Fruit fly (Drosophila melanogaster) whole organism, prepupa: ENCODE measurements around the gene Tcs4.

Experiments used
- Blimp-1 ChIP-seq: fragments of 200-800 bp; sonication (Bioruptor generic); optimal IDR thresholded peaks from 3 replicates; lab custom pipeline; 2017; ENCODE audit warnings: missing biosample characterization, missing genetic modification characterization, mild to moderate bottlenecking, moderate library complexity, missing genetic modification reagents
- CG10631 ChIP-seq: fragments of 200-800 bp; sonication (Bioruptor generic); optimal IDR thresholded peaks from 2 replicates; lab custom pipeline; 2016; ENCODE audit warnings: missing biosample characterization, missing genetic modification characterization
- CG10669 ChIP-seq: fragments of 200-800 bp; sonication (Bioruptor generic); optimal IDR thresholded peaks from 3 replicates; lab custom pipeline; 2018; ENCODE audit warnings: missing biosample characterization, mild to moderate bottlenecking, missing genetic modification characterization, moderate library complexity
- CG11294 ChIP-seq: fragments of 200-800 bp; sonication (Bioruptor generic); IDR thresholded peaks from 2 replicates; pipeline ENCODE4 v1.3.6; 2022; ENCODE audit warnings: missing biosample characterization, missing genetic modification characterization
- CG11762 ChIP-seq: fragments of 200-800 bp; sonication (Bioruptor generic); optimal IDR thresholded peaks from 3 replicates; lab custom pipeline; 2016; ENCODE audit warnings: missing biosample characterization, missing genetic modification characterization; ENCODE audit not compliant: insufficient read depth
- CG11902 ChIP-seq: fragments of 200-800 bp; sonication (Bioruptor generic); optimal IDR thresholded peaks from 3 replicates; lab custom pipeline; 2016; ENCODE audit warnings: missing biosample characterization, missing genetic modification characterization
- CG15336 ChIP-seq: fragments of 200-800 bp; sonication (Bioruptor generic); IDR thresholded peaks from 2 replicates; pipeline ENCODE4 v1.3.6; 2022; ENCODE audit warnings: missing biosample characterization, missing genetic modification characterization
- CG1621 ChIP-seq: fragments of 200-800 bp; sonication (Bioruptor generic); optimal IDR thresholded peaks from 3 replicates; lab custom pipeline; 2018; ENCODE audit warnings: missing biosample characterization, mild to moderate bottlenecking, missing genetic modification characterization
- CG3032 ChIP-seq: fragments of 200-800 bp; optimal IDR thresholded peaks from 2 replicates; lab custom pipeline; 2019; ENCODE audit warnings: missing biosample characterization, mild to moderate bottlenecking, missing genetic modification characterization, moderate library complexity
- CG31627 ChIP-seq: fragments of 200-800 bp; sonication (Bioruptor generic); optimal IDR thresholded peaks from 3 replicates; lab custom pipeline; 2016; ENCODE audit warnings: missing biosample characterization, missing genetic modification characterization
- CG32006 ChIP-seq: fragments of 200-800 bp; sonication (Bioruptor generic); optimal IDR thresholded peaks from 3 replicates; lab custom pipeline; 2017; ENCODE audit warnings: missing biosample characterization, mild to moderate bottlenecking, missing genetic modification characterization
- CG3919 ChIP-seq: fragments of 200-800 bp; sonication (Bioruptor generic); optimal IDR thresholded peaks from 3 replicates; lab custom pipeline; 2016; ENCODE audit warnings: missing biosample characterization, missing genetic modification characterization
- CG4318 ChIP-seq: fragments of 200-800 bp; sonication (Bioruptor generic); optimal IDR thresholded peaks from 3 replicates; lab custom pipeline; 2017; ENCODE audit warnings: missing biosample characterization, mild to moderate bottlenecking, missing genetic modification characterization
- CG6163 ChIP-seq: fragments of 200-800 bp; sonication (Bioruptor generic); IDR thresholded peaks from 3 replicates; pipeline ENCODE4 v1.3.6; 2022; ENCODE audit warnings: missing biosample characterization, missing genetic modification characterization
- CG6276 ChIP-seq: fragments of 200-800 bp; sonication (Bioruptor generic); optimal IDR thresholded peaks from 2 replicates; lab custom pipeline; 2017; ENCODE audit warnings: missing biosample characterization, mild to moderate bottlenecking, missing genetic modification characterization
- CG6808 ChIP-seq: fragments of 200-800 bp; sonication (Bioruptor generic); optimal IDR thresholded peaks from 3 replicates; lab custom pipeline; 2017; ENCODE audit warnings: missing biosample characterization, missing genetic modification characterization, mild to moderate bottlenecking, moderate library complexity, missing genetic modification reagents
- CG7368 ChIP-seq: fragments of 200-800 bp; sonication (Bioruptor generic); optimal IDR thresholded peaks from 3 replicates; lab custom pipeline; 2016; ENCODE audit warnings: missing biosample characterization, missing genetic modification characterization
- CG8119 ChIP-seq: fragments of 200-800 bp; sonication (Bioruptor generic); IDR thresholded peaks from 3 replicates; pipeline ENCODE4 v1.3.6; 2022; ENCODE audit warnings: missing biosample characterization, missing genetic modification characterization
- CG8319 ChIP-seq: fragments of 200-800 bp; sonication (Bioruptor generic); optimal IDR thresholded peaks from 3 replicates; lab custom pipeline; 2016; ENCODE audit warnings: missing biosample characterization, missing genetic modification characterization
- CG8632 ChIP-seq: fragments of 200-800 bp; sonication (Bioruptor generic); optimal IDR thresholded peaks from 3 replicates; lab custom pipeline; 2016; ENCODE audit warnings: missing biosample characterization, missing genetic modification characterization
- CG9139 ChIP-seq: fragments of 200-800 bp; sonication (Bioruptor generic); optimal IDR thresholded peaks from 3 replicates; lab custom pipeline; 2017; ENCODE audit warnings: missing biosample characterization, mild to moderate bottlenecking, missing genetic modification characterization
- Eip75B ChIP-seq: fragments of 200-800 bp; sonication (Bioruptor generic); optimal IDR thresholded peaks from 3 replicates; lab custom pipeline; 2016; ENCODE audit warnings: missing biosample characterization, missing genetic modification characterization
- Eip78C ChIP-seq: fragments of 200-800 bp; sonication (Bioruptor generic); peaks from one replicate; lab custom pipeline; 2016; ENCODE audit warnings: missing biosample characterization, missing genetic modification characterization
- Ets21C ChIP-seq: fragments of 200-800 bp; sonication (Bioruptor generic); optimal IDR thresholded peaks from 3 replicates; lab custom pipeline; 2016; ENCODE audit warnings: missing biosample characterization, missing genetic modification characterization
- Ets96B ChIP-seq: fragments of 200-800 bp; optimal IDR thresholded peaks from 2 replicates; lab custom pipeline; 2019; ENCODE audit warnings: missing biosample characterization, mild to moderate bottlenecking, missing genetic modification characterization, moderate library complexity
- Gug ChIP-seq: fragments of 200-800 bp; sonication (Bioruptor generic); IDR thresholded peaks from 2 replicates; pipeline ENCODE4 v1.3.6; 2022; ENCODE audit warnings: missing biosample characterization, missing genetic modification characterization
- Hr38 ChIP-seq: sonication (Bioruptor generic); optimal IDR thresholded peaks from 2 replicates; lab custom pipeline; 2016; ENCODE audit warnings: missing biosample characterization, missing genetic modification characterization
- Hr39 ChIP-seq: fragments of 200-800 bp; sonication (Bioruptor generic); optimal IDR thresholded peaks from 2 replicates; lab custom pipeline; 2016; ENCODE audit warnings: missing biosample characterization, missing genetic modification characterization
- Hr4 ChIP-seq: fragments of 200-800 bp; sonication (Bioruptor generic); optimal IDR thresholded peaks from 3 replicates; lab custom pipeline; 2016; ENCODE audit warnings: missing biosample characterization, missing genetic modification characterization
- Lpt ChIP-seq: fragments of 200-800 bp; sonication (Bioruptor generic); optimal IDR thresholded peaks from 3 replicates; lab custom pipeline; 2016; ENCODE audit warnings: missing biosample characterization, missing genetic modification characterization
- Met ChIP-seq: fragments of 200-800 bp; sonication (Bioruptor generic); optimal IDR thresholded peaks from 3 replicates; lab custom pipeline; 2016; ENCODE audit warnings: missing biosample characterization, missing genetic modification characterization
- OdsH ChIP-seq: fragments of 200-800 bp; sonication (Bioruptor generic); optimal IDR thresholded peaks from 3 replicates; lab custom pipeline; 2016; ENCODE audit warnings: missing biosample characterization, missing genetic modification characterization
- Smox ChIP-seq: fragments of 200-800 bp; sonication (Bioruptor generic); optimal IDR thresholded peaks from 3 replicates; lab custom pipeline; 2016; ENCODE audit warnings: missing biosample characterization, missing genetic modification characterization
- Sox102F ChIP-seq: fragments of 200-800 bp; sonication (Bioruptor generic); optimal IDR thresholded peaks from 2 replicates; lab custom pipeline; 2016; ENCODE audit warnings: missing biosample characterization, mild to moderate bottlenecking, missing genetic modification characterization
- Sox14 ChIP-seq: fragments of 200-800 bp; sonication (Bioruptor generic); optimal IDR thresholded peaks from 3 replicates; lab custom pipeline; 2016; ENCODE audit warnings: missing biosample characterization, missing genetic modification characterization
- Sox15 ChIP-seq: fragments of 200-800 bp; sonication (Bioruptor generic); optimal IDR thresholded peaks from 3 replicates; lab custom pipeline; 2016; ENCODE audit warnings: missing biosample characterization, missing genetic modification characterization
- achi ChIP-seq: fragments of 200-800 bp; sonication (Bioruptor generic); optimal IDR thresholded peaks from 3 replicates; lab custom pipeline; 2016; ENCODE audit warnings: missing biosample characterization, missing genetic modification characterization
- acj6 ChIP-seq: fragments of 200-800 bp; sonication (Bioruptor generic); optimal IDR thresholded peaks from 3 replicates; lab custom pipeline; 2016; ENCODE audit warnings: missing biosample characterization, missing genetic modification characterization
- cyc ChIP-seq: fragments of 200-800 bp; sonication (Bioruptor generic); optimal IDR thresholded peaks from 3 replicates; lab custom pipeline; 2016; ENCODE audit warnings: missing biosample characterization, missing genetic modification characterization
- eg ChIP-seq: fragments of 200-800 bp; sonication (Bioruptor generic); IDR thresholded peaks from 3 replicates; pipeline ENCODE4 v1.3.6; 2022; ENCODE audit warnings: missing biosample characterization, missing genetic modification characterization
- esn ChIP-seq: fragments of 200-800 bp; sonication (Bioruptor generic); optimal IDR thresholded peaks from 2 replicates; lab custom pipeline; 2016; ENCODE audit warnings: missing biosample characterization, mild to moderate bottlenecking, missing genetic modification characterization, moderate library complexity
- fd59A ChIP-seq: fragments of 200-800 bp; sonication (Bioruptor generic); optimal IDR thresholded peaks from 2 replicates; lab custom pipeline; 2017; ENCODE audit warnings: missing biosample characterization, mild to moderate bottlenecking, missing genetic modification characterization, missing genetic modification reagents
- fd85E ChIP-seq: fragments of 200-800 bp; sonication (Bioruptor generic); optimal IDR thresholded peaks from 3 replicates; lab custom pipeline; 2016; ENCODE audit warnings: missing biosample characterization, missing genetic modification characterization
- fkh ChIP-seq: fragments of 200-800 bp; sonication (Bioruptor generic); optimal IDR thresholded peaks from 3 replicates; lab custom pipeline; 2017; ENCODE audit warnings: missing biosample characterization, mild to moderate bottlenecking, missing genetic modification characterization, moderate library complexity
- lz ChIP-seq: fragments of 200-800 bp; sonication (Bioruptor generic); optimal IDR thresholded peaks from 3 replicates; lab custom pipeline; 2016; ENCODE audit warnings: missing biosample characterization, missing genetic modification characterization
- net ChIP-seq: fragments of 200-800 bp; sonication (Bioruptor generic); optimal IDR thresholded peaks from 3 replicates; lab custom pipeline; 2016; ENCODE audit warnings: missing biosample characterization, missing genetic modification characterization
- pdm3 ChIP-seq: fragments of 200-800 bp; sonication (Bioruptor generic); optimal IDR thresholded peaks from 3 replicates; lab custom pipeline; 2016; ENCODE audit warnings: missing biosample characterization, missing genetic modification characterization
- spab ChIP-seq: fragments of 200-800 bp; sonication (Bioruptor generic); optimal IDR thresholded peaks from 2 replicates; lab custom pipeline; 2017; ENCODE audit warnings: missing biosample characterization, mild to moderate bottlenecking, missing genetic modification characterization, missing genetic modification reagents
- topi ChIP-seq: fragments of 200-800 bp; sonication (Bioruptor generic); optimal IDR thresholded peaks from 3 replicates; lab custom pipeline; 2016; ENCODE audit warnings: missing biosample characterization, missing genetic modification characterization
- vri ChIP-seq: fragments of 200-800 bp; sonication (Bioruptor generic); optimal IDR thresholded peaks from 3 replicates; lab custom pipeline; 2016; ENCODE audit warnings: missing biosample characterization, mild to moderate bottlenecking, missing genetic modification characterization

Gene Tcs4

DNA sequence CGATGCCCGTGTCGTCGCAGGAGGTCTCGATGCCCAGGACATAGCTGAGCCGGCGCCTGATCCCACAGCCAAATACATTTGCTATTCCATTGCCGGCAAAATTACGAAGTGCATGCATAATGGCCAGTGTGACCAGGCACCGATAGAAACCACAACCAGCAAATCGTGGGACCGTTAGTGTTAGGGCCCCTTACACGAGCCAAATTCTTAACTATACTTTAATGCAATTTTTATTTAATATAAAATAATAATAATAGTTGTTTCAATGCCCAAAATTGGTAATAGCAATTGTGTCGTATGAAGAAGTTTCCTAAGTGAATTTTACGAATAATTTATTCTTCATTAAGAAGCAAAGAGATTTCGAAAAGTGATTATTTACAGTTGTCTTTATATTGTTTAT is at the start of gene Tcs4:
Gene Tcs4 (minus strand): TSS at position 145 of the 400 bp plus-strand sequence.
- TF ChIP-seq Ets96B (no peak), net (GFP tag; lab: Kevin White, UChicago) (no peak), esn (peak; percentile 32), Sox15 (GFP tag; lab: Kevin White, UChicago) (no peak), CG3032 (peak; percentile 20), Eip78C (GFP tag; lab: Kevin White, UChicago) (peak; percentile 67), CG6163 (peak; percentile 43; the same call in 1 of the 3 replicates), Gug (GFP tag; lab: Robert Waterston, UW) (no peak), achi (GFP tag; lab: Kevin White, UChicago) (peak; percentile 21)

DNA sequence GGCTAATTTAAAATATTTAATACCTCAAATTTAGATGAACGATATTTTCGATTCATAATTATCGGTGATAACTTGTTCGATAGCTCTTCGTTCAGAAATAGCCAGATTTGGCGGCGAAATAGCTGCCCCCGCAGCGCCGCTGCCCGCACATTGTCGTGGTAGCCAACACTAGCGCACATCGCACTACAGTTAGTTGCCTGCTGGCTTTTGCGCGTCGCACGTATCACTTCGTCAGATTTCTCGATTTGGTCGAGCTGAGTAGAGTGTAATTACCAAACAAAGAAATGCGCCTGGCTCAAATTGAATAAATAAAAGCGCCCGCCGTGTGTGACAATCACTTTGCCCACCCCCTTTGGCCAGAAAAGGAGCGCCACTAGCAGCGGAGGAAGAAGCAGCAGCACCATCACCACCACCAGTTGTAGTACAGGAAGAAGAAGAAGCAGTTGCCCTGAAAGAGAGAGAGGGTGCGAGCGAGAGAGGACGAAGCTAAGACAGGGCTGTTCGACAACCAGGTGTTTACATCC is 49.1 kb upstream of the Tcs4 start, which contains the start of gene Abcd3:
Gene Abcd3 (plus strand): TSS at position 145 of the 524 bp plus-strand sequence.
- TF ChIP-seq vri (GFP tag; lab: Kevin White, UChicago): no peak
- no peak for TF ChIP-seq CG6276 (GFP tag; lab: Kevin White, UChicago)
- no peak for TF ChIP-seq OdsH (GFP tag; lab: Kevin White, UChicago)
- peak; percentile 66 for TF ChIP-seq fkh (GFP tag; lab: Kevin White, UChicago)
- no peak for TF ChIP-seq CG4318 (GFP tag; lab: Kevin White, UChicago)
- TF ChIP-seq esn: peak; percentile 42
- TF ChIP-seq CG15336 (GFP tag; lab: Robert Waterston, UW): no peak; the same call in 1 of the 2 replicates
- TF ChIP-seq CG6808 (GFP tag; lab: Kevin White, UChicago): peak; percentile 3
- TF ChIP-seq CG8319 (GFP tag; lab: Kevin White, UChicago): no peak
- no peak for TF ChIP-seq Smox (GFP tag; lab: Kevin White, UChicago)
- peak; percentile 9 for TF ChIP-seq achi (GFP tag; lab: Kevin White, UChicago)
- TF ChIP-seq lz (GFP tag; lab: Kevin White, UChicago): no peak
- peak; percentile 6 for TF ChIP-seq Eip75B (GFP tag; lab: Kevin White, UChicago)
- no peak for TF ChIP-seq topi (GFP tag; lab: Kevin White, UChicago)
- TF ChIP-seq pdm3 (GFP tag; lab: Kevin White, UChicago): no peak
- TF ChIP-seq Sox102F (GFP tag; lab: Kevin White, UChicago): no peak
- TF ChIP-seq CG31627 (GFP tag; lab: Kevin White, UChicago): no peak
- no peak for TF ChIP-seq Met
- no peak for TF ChIP-seq Ets96B
- no peak for TF ChIP-seq CG11294
- no peak for TF ChIP-seq CG10631 (GFP tag; lab: Kevin White, UChicago)
- no peak for TF ChIP-seq Hr4 (GFP tag; lab: Kevin White, UChicago)
- no peak for TF ChIP-seq Ets21C (GFP tag; lab: Kevin White, UChicago)
- no peak for TF ChIP-seq Blimp-1 (GFP tag; lab: Kevin White, UChicago)
- no peak for TF ChIP-seq CG11902 (GFP tag; lab: Kevin White, UChicago)
- TF ChIP-seq eg (GFP tag; lab: Robert Waterston, UW): peak; percentile 42; the same call in 2 of the 3 replicates
- peak; percentile 16 for TF ChIP-seq CG9139 (GFP tag; lab: Kevin White, UChicago)
- TF ChIP-seq CG8632: peak; percentile 1
- TF ChIP-seq CG10669 (GFP tag; lab: Kevin White, UChicago): no peak
- peak; percentile 1 for TF ChIP-seq cyc
- no peak for TF ChIP-seq Gug (GFP tag; lab: Robert Waterston, UW)
- peak; percentile 54; the same call in 1 of the 3 replicates for TF ChIP-seq CG8119 (GFP tag; lab: Robert Waterston, UW)
- no peak for TF ChIP-seq Hr39 (GFP tag; lab: Kevin White, UChicago)
- TF ChIP-seq Sox14 (GFP tag; lab: Kevin White, UChicago): peak; percentile 69
- TF ChIP-seq CG3919 (GFP tag; lab: Kevin White, UChicago): peak; percentile 30
- peak; percentile 48 for TF ChIP-seq net (GFP tag; lab: Kevin White, UChicago)
- no peak for TF ChIP-seq fd59A (GFP tag; lab: Kevin White, UChicago)
- no peak for TF ChIP-seq CG7368 (GFP tag; lab: Kevin White, UChicago)
- no peak for TF ChIP-seq CG1621 (tag; lab: Kevin White, UChicago)
- no peak for TF ChIP-seq acj6 (GFP tag; lab: Kevin White, UChicago)
- no peak for TF ChIP-seq fd85E (GFP tag; lab: Kevin White, UChicago)
- no peak for TF ChIP-seq CG32006
- no peak for TF ChIP-seq Hr38 (GFP tag; lab: Kevin White, UChicago)
- peak; percentile 7 for TF ChIP-seq Eip78C (GFP tag; lab: Kevin White, UChicago)
- peak; percentile 0 for TF ChIP-seq CG3032
- TF ChIP-seq Lpt (GFP tag; lab: Kevin White, UChicago): no peak
- TF ChIP-seq spab (GFP tag; lab: Kevin White, UChicago): no peak
- no peak for TF ChIP-seq CG11762 (GFP tag; lab: Kevin White, UChicago)
